Worm (Caenorhabditis elegans) whole organism, L4/young adult: ENCODE results near the gene gly-4.

Experiments used
- W03F9.2 ChIP-seq: fragments of 150-350 bp; optimal IDR thresholded peaks from 2 replicates; lab custom pipeline; 2014; ENCODE audit warnings: missing biosample characterization, missing genetic modification characterization
- him-1 ChIP-seq: sonication (generic microtip); optimal IDR thresholded peaks from 2 replicates; lab custom pipeline; 2016; ENCODE audit warnings: missing genotype, missing genetic modification reagents, missing genetic modification characterization, missing compliant biosample characterization

DNA sequence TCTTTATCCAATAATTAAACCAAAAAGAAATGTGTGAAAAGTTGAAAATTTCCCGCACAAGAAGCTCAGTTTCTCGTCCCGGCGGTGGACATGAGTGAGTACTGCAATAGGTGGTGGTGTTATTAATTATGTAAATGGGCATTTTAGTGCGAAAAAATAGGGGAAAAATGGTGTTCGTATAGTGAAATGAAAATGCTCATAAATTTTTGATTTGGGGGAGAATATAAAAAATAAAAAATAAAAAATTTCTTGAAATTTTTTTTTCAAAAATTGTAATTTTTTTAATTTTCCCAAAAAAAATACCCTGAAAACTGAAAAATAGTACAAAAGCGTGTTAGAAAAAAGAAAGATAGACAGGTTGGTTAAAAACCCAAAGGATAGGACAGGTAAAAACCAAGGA lies at the start of gene gly-4:
- TF ChIP-seq him-1, result no peak
- TF ChIP-seq W03F9.2, result no peak
